Fruit fly (Drosophila melanogaster) whole organism, embryonic: ENCODE measurements around the gene Swip-1.

Experiments
- Abd-B ChIP-seq: fragments of 200-800 bp; sonication (Bioruptor generic); optimal IDR thresholded peaks from 2 replicates; lab custom pipeline; 2018; ENCODE audit warnings: missing biosample characterization, mild to moderate bottlenecking, missing genetic modification characterization, moderate library complexity
- B-H2 ChIP-seq: fragments of 200-800 bp; sonication (Bioruptor generic); optimal IDR thresholded peaks from 2 replicates; lab custom pipeline; 2018; ENCODE audit warnings: missing biosample characterization, mild to moderate bottlenecking, missing genetic modification characterization
- Bdp1 ChIP-seq: fragments of 200-800 bp; sonication (Bioruptor generic); optimal IDR thresholded peaks from 3 replicates; lab custom pipeline; 2016; ENCODE audit warnings: missing biosample characterization, missing genetic modification characterization
- CG11696 ChIP-seq: fragments of 200-800 bp; sonication (Bioruptor generic); IDR thresholded peaks from 2 replicates; pipeline ENCODE4 v1.3.6; 2022; ENCODE audit warnings: missing biosample characterization, missing genetic modification characterization
- CG11723 ChIP-seq: fragments of 200-800 bp; sonication (Bioruptor generic); optimal IDR thresholded peaks from 2 replicates; lab custom pipeline; 2017; ENCODE audit warnings: missing biosample characterization, mild to moderate bottlenecking, missing genetic modification characterization
- CG15514 ChIP-seq: fragments of 200-800 bp; sonication (Bioruptor generic); optimal IDR thresholded peaks from 3 replicates; lab custom pipeline; 2017; ENCODE audit warnings: missing biosample characterization, missing genetic modification characterization, mild to moderate bottlenecking, moderate library complexity, missing genetic modification reagents
- CG17361 ChIP-seq: fragments of 200-800 bp; sonication (Bioruptor generic); IDR thresholded peaks from 3 replicates; pipeline ENCODE4 v1.3.6; 2022; ENCODE audit warnings: missing biosample characterization, missing genetic modification characterization
- CG17829 ChIP-seq: fragments of 200-800 bp; optimal IDR thresholded peaks from 2 replicates; lab custom pipeline; 2019; ENCODE audit warnings: missing biosample characterization, mild to moderate bottlenecking, missing genetic modification characterization, moderate library complexity
- CG18262 ChIP-seq: fragments of 200-800 bp; optimal IDR thresholded peaks from 3 replicates; lab custom pipeline; 2019; ENCODE audit warnings: missing biosample characterization, mild to moderate bottlenecking, missing genetic modification characterization, moderate library complexity
- CG2120 ChIP-seq: fragments of 200-800 bp; sonication (Bioruptor generic); optimal IDR thresholded peaks from 3 replicates; lab custom pipeline; 2016; ENCODE audit warnings: missing biosample characterization, missing genetic modification characterization
- CG2889 ChIP-seq: fragments of 200-800 bp; sonication (Bioruptor generic); IDR thresholded peaks from 3 replicates; pipeline ENCODE4 v1.3.6; 2022; ENCODE audit warnings: missing biosample characterization, missing genetic modification characterization
- CG32772 ChIP-seq: fragments of 200-800 bp; sonication (Bioruptor generic); IDR thresholded peaks from 2 replicates; pipeline ENCODE4 v1.3.6; 2022; ENCODE audit warnings: missing biosample characterization, missing genetic modification characterization
- CG42726 ChIP-seq: fragments of 200-800 bp; sonication (Bioruptor generic); IDR thresholded peaks from 2 replicates; pipeline ENCODE4 v1.3.6; 2022; ENCODE audit warnings: missing biosample characterization, missing genetic modification characterization; ENCODE audit not compliant: partially characterized antibody
- CG43689 ChIP-seq: fragments of 200-800 bp; sonication (Bioruptor generic); IDR thresholded peaks from 2 replicates; pipeline ENCODE4 v1.3.6; 2022; ENCODE audit warnings: missing biosample characterization, missing genetic modification characterization
- CG8478 ChIP-seq: fragments of >200 bp; optimal IDR thresholded peaks from 2 replicates; lab custom pipeline; 2018
- CG8924 ChIP-seq: fragments of 200-800 bp; optimal IDR thresholded peaks from 3 replicates; lab custom pipeline; 2019; ENCODE audit warnings: missing biosample characterization, mild to moderate bottlenecking, missing genetic modification characterization, moderate library complexity
- CG9797 ChIP-seq: fragments of 200-800 bp; sonication (Bioruptor generic); optimal IDR thresholded peaks from 3 replicates; lab custom pipeline; 2018; ENCODE audit warnings: missing biosample characterization, mild to moderate bottlenecking, missing genetic modification characterization
- CG9876 ChIP-seq: fragments of 200-800 bp; sonication (Bioruptor generic); optimal IDR thresholded peaks from 2 replicates; lab custom pipeline; 2016; ENCODE audit warnings: missing biosample characterization, missing genetic modification characterization
- D19A ChIP-seq: fragments of 200-800 bp; optimal IDR thresholded peaks from 3 replicates; lab custom pipeline; 2019; ENCODE audit warnings: missing biosample characterization, mild to moderate bottlenecking, missing genetic modification characterization, moderate library complexity
- Deaf1 ChIP-seq: fragments of 200-800 bp; optimal IDR thresholded peaks from 3 replicates; lab custom pipeline; 2019; ENCODE audit warnings: missing biosample characterization, mild to moderate bottlenecking, missing genetic modification characterization, moderate library complexity
- Fer3 ChIP-seq: fragments of 200-800 bp; sonication (Bioruptor generic); optimal IDR thresholded peaks from 2 replicates; lab custom pipeline; 2018; ENCODE audit warnings: missing biosample characterization, mild to moderate bottlenecking, missing genetic modification characterization, moderate library complexity
- GATAe ChIP-seq: fragments of 200-800 bp; sonication (Bioruptor generic); conservative IDR thresholded peaks from 2 replicates; pipeline ENCODE4 v1.3.6; 2022; ENCODE audit warnings: missing biosample characterization, missing genetic modification characterization
- Gug ChIP-seq: fragments of 200-800 bp; sonication (Bioruptor generic); IDR thresholded peaks from 4 replicates; pipeline ENCODE4 v1.3.6; 2022; ENCODE audit warnings: missing biosample characterization, missing genetic modification characterization
- HmgZ ChIP-seq: fragments of 200-800 bp; sonication (Bioruptor generic); optimal IDR thresholded peaks from 2 replicates; lab custom pipeline; 2018; ENCODE audit warnings: missing biosample characterization, mild to moderate bottlenecking, missing genetic modification characterization
- Hmr ChIP-seq: fragments of 200-800 bp; sonication (Bioruptor generic); optimal IDR thresholded peaks from 3 replicates; lab custom pipeline; 2017; ENCODE audit warnings: mild to moderate bottlenecking, missing biosample characterization, missing genetic modification reagents, missing genetic modification characterization
- Myb ChIP-seq: fragments of 200-800 bp; sonication (Bioruptor generic); optimal IDR thresholded peaks from 2 replicates; lab custom pipeline; 2016; ENCODE audit warnings: missing biosample characterization, missing genetic modification characterization
- NFAT ChIP-seq: fragments of 200-800 bp; sonication (Bioruptor generic); IDR thresholded peaks from 2 replicates; pipeline ENCODE4 v1.3.6; 2022; ENCODE audit warnings: missing biosample characterization, missing genetic modification characterization
- Neu2 ChIP-seq: fragments of 200-800 bp; sonication (Bioruptor generic); optimal IDR thresholded peaks from 3 replicates; lab custom pipeline; 2016; ENCODE audit warnings: missing biosample characterization, missing genetic modification characterization, borderline replicate concordance
- Optix ChIP-seq: fragments of 200-800 bp; sonication (Bioruptor generic); IDR thresholded peaks from 3 replicates; pipeline ENCODE4 v1.3.6; 2022; ENCODE audit warnings: missing biosample characterization, missing genetic modification characterization
- Pdp1 ChIP-seq, 2 experiments: fragments of 200-800 bp; sonication (Bioruptor generic); optimal IDR thresholded peaks; 3 replicates each; lab custom pipeline; 2016; ENCODE audit warnings: missing biosample characterization in 2 of 2, missing genetic modification characterization in 2 of 2, mild to moderate bottlenecking in 1 of 2, moderate library complexity in 1 of 2
- Rfx ChIP-seq: fragments of 200-800 bp; sonication (Bioruptor generic); IDR thresholded peaks from 2 replicates; pipeline ENCODE4 v1.3.6; 2022; ENCODE audit warnings: missing biosample characterization, missing genetic modification characterization
- Ssrp ChIP-seq: fragments of 200-800 bp; sonication (Bioruptor generic); optimal IDR thresholded peaks from 2 replicates; lab custom pipeline; 2018; ENCODE audit warnings: missing biosample characterization, mild to moderate bottlenecking, missing genetic modification characterization, moderate library complexity
- Stat92E ChIP-seq, 3 experiments: fragments of >200 bp in 2 of 3; fragments of 200-800 bp in 1 of 3; sonication (Bioruptor generic) in 1 of 3; optimal IDR thresholded peaks; 2 replicates each; lab custom pipeline; 2017 to 2019; ENCODE audit warnings: missing biosample characterization in 3 of 3, missing genetic modification characterization in 3 of 3, mild to moderate bottlenecking in 1 of 3, moderate library complexity in 1 of 3
- bbx ChIP-seq: fragments of 200-800 bp; sonication (Bioruptor generic); IDR thresholded peaks from 2 replicates; pipeline ENCODE4 v1.3.6; 2022; ENCODE audit warnings: missing biosample characterization, missing genetic modification characterization; ENCODE audit not compliant: partially characterized antibody
- bsh ChIP-seq, 2 experiments: fragments of 200-800 bp; sonication (Bioruptor generic); optimal IDR thresholded peaks; 2 replicates each; lab custom pipeline; 2017 to 2018; ENCODE audit warnings: mild to moderate bottlenecking in 2 of 2, missing biosample characterization in 2 of 2, missing genetic modification characterization in 2 of 2, moderate library complexity in 1 of 2
- btn ChIP-seq: fragments of 200-800 bp; sonication (Bioruptor generic); optimal IDR thresholded peaks from 2 replicates; lab custom pipeline; 2016; ENCODE audit warnings: missing biosample characterization, missing genetic modification characterization
- caup ChIP-seq: fragments of 200-800 bp; sonication (Bioruptor generic); optimal IDR thresholded peaks from 3 replicates; lab custom pipeline; 2017; ENCODE audit warnings: missing biosample characterization, mild to moderate bottlenecking, missing genetic modification characterization, moderate library complexity; ENCODE audit not compliant: severe bottlenecking
- cg ChIP-seq: fragments of 200-800 bp; sonication (Bioruptor generic); optimal IDR thresholded peaks from 3 replicates; lab custom pipeline; 2019; ENCODE audit warnings: missing biosample characterization, mild to moderate bottlenecking, missing genetic modification characterization, moderate library complexity
- chinmo ChIP-seq: fragments of 200-800 bp; sonication (Bioruptor generic); IDR thresholded peaks from 4 replicates; pipeline ENCODE4 v1.3.6; 2022; ENCODE audit warnings: missing biosample characterization, missing genetic modification characterization; ENCODE audit not compliant: partially characterized antibody
- dpn ChIP-seq, 2 experiments: fragments of 200-800 bp; sonication (Bioruptor generic); optimal IDR thresholded peaks; 3 replicates each; lab custom pipeline; 2016; ENCODE audit warnings: missing biosample characterization in 2 of 2, missing genetic modification characterization in 2 of 2
- eyg ChIP-seq: fragments of 200-800 bp; sonication (Bioruptor generic); optimal IDR thresholded peaks from 3 replicates; lab custom pipeline; 2016; ENCODE audit warnings: missing biosample characterization, missing genetic modification characterization
- gro ChIP-seq: fragments of 200-800 bp; sonication (Bioruptor generic); optimal IDR thresholded peaks from 2 replicates; lab custom pipeline; 2016; ENCODE audit warnings: missing biosample characterization, missing genetic modification characterization
- hbn ChIP-seq: fragments of 200-800 bp; sonication (Bioruptor generic); IDR thresholded peaks from 2 replicates; pipeline ENCODE4 v1.3.6; 2022; ENCODE audit warnings: missing biosample characterization, missing genetic modification characterization; ENCODE audit not compliant: partially characterized antibody
- jumu ChIP-seq: fragments of 200-800 bp; sonication (Bioruptor generic); optimal IDR thresholded peaks from 3 replicates; lab custom pipeline; 2016; ENCODE audit warnings: missing biosample characterization, missing genetic modification characterization
- klu ChIP-seq: fragments of 200-800 bp; sonication (Bioruptor generic); IDR thresholded peaks from 2 replicates; pipeline ENCODE4 v1.3.6; 2022; ENCODE audit warnings: missing biosample characterization, missing genetic modification characterization
- maf-S ChIP-seq: fragments of 200-800 bp; sonication (Bioruptor generic); optimal IDR thresholded peaks from 2 replicates; lab custom pipeline; 2016; ENCODE audit warnings: missing biosample characterization, missing genetic modification characterization
- ranshi ChIP-seq: fragments of 200-800 bp; sonication (Bioruptor generic); IDR thresholded peaks from 2 replicates; pipeline ENCODE4 v1.3.6; 2022; ENCODE audit warnings: missing biosample characterization, missing genetic modification characterization
- sna ChIP-seq: fragments of 200-800 bp; sonication (Bioruptor generic); IDR thresholded peaks from 2 replicates; pipeline ENCODE4 v1.3.6; 2022; ENCODE audit warnings: missing biosample characterization, missing genetic modification characterization; ENCODE audit not compliant: partially characterized antibody
- ttk ChIP-seq: fragments of 200-800 bp; sonication (Bioruptor generic); IDR thresholded peaks from 2 replicates; pipeline ENCODE4 v2.1.2; 2022; ENCODE audit warnings: missing biosample characterization, missing genetic modification characterization

The Swip-1 gene

DNA sequence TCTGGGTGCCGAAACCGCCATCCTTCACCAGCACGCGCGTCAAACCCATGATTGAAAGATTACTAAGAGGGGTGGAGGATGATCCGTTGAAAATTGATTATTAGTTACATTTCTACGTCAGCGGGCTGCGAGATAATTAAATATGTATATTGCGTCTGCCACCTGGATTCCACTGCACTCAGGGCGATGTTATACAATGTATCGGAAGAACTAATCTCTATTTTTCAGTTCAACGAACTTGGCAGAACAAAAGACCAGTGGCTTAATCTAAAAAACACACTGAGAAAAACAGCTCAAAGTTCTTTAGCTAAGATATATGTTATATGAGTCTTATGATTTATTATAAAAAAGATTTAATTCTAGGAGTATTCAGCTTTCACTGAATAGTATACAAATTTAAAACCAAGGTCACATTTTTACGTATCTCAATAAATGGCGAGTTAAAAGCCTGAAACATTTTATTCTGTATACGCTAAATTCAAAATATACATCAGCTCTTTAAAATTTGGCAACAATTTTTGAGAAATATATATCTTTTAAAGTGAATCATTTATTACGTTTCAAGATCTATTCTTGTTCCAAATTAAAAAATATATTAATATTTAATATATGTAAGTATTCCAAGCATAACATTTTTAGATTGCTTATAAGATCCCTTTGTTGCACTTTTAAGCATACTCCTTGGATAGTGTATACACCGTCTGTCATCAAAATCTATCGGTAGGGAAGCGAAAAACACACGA is 33.4 kb downstream of the Swip-1 start (continued):
- TF ChIP-seq D19A (tag; lab: Kevin White, UChicago) = peak; percentile 94
- TF ChIP-seq Myb (GFP tag; lab: Kevin White, UChicago) = no peak
- TF ChIP-seq jumu (GFP tag; lab: Kevin White, UChicago) = no peak
- no peak for TF ChIP-seq Stat92E (GFP tag; optimal IDR thresholded peaks at IDR 0.05; lab: Kevin White, UChicago)
- no peak for TF ChIP-seq CG11723
- TF ChIP-seq Rfx (GFP tag; lab: Robert Waterston, UW) = peak; percentile 61; the same call in 1 of the 2 replicates
- TF ChIP-seq Optix (GFP tag; lab: Robert Waterston, UW) = no peak
- no peak for TF ChIP-seq CG2889
- TF ChIP-seq sna (GFP tag; lab: Robert Waterston, UW) = no peak
- peak in 1 of 2 experiments; percentile 6 for TF ChIP-seq bsh (GFP tag; optimal IDR thresholded peaks at IDR 0.05; lab: Kevin White, UChicago)
- TF ChIP-seq Ssrp (tag; lab: Kevin White, UChicago) = peak; percentile 8
- TF ChIP-seq ttk = no peak
- TF ChIP-seq gro (GFP tag; lab: Kevin White, UChicago) = no peak
- TF ChIP-seq CG8478 (lab: Kevin White, UChicago) = no peak
- TF ChIP-seq NFAT = no peak
- peak; percentile 25 for TF ChIP-seq Deaf1 (tag; lab: Kevin White, UChicago)
- TF ChIP-seq CG2120 (GFP tag; lab: Kevin White, UChicago) = peak; percentile 11
- no peak for TF ChIP-seq CG32772
- TF ChIP-seq caup (GFP tag; lab: Kevin White, UChicago) = no peak
- TF ChIP-seq CG17829 = peak; percentile 29
- TF ChIP-seq Gug (GFP tag; lab: Robert Waterston, UW) = no peak
- TF ChIP-seq CG9876 = no peak
- TF ChIP-seq cg = no peak
- peak; percentile 55 for TF ChIP-seq Hmr (GFP tag; lab: Kevin White, UChicago)
- TF ChIP-seq maf-S (GFP tag; lab: Kevin White, UChicago) = no peak
- no peak for TF ChIP-seq hbn (GFP tag; lab: Robert Waterston, UW)
- peak; percentile 54 for TF ChIP-seq CG18262
- no peak for TF ChIP-seq B-H2 (GFP tag; lab: Kevin White, UChicago)
- TF ChIP-seq Neu2 (GFP tag; lab: Kevin White, UChicago) = no peak
- no peak for TF ChIP-seq Bdp1 (GFP tag; lab: Kevin White, UChicago)
- TF ChIP-seq CG9797 (GFP tag; lab: Kevin White, UChicago) = no peak
- TF ChIP-seq HmgZ (tag; lab: Kevin White, UChicago) = peak; percentile 10
- no peak for TF ChIP-seq klu (GFP tag; lab: Robert Waterston, UW)
- TF ChIP-seq dpn (GFP tag; optimal IDR thresholded peaks at IDR 0.05; lab: Kevin White, UChicago) = peak in 1 of 2 experiments; percentile 10
- peak; percentile 60 for TF ChIP-seq CG8924 (tag; lab: Kevin White, UChicago)
- TF ChIP-seq bbx = no peak
- TF ChIP-seq ranshi (GFP tag; lab: Robert Waterston, UW) = 0 out of 2 replicates have a peak, but pooled peaks have one; percentile 25
- 0 out of 2 replicates have a peak, but pooled peaks have one; percentile 8 for TF ChIP-seq CG11696
- no peak for TF ChIP-seq CG15514 (GFP tag; lab: Kevin White, UChicago)
- TF ChIP-seq CG42726 (GFP tag; lab: Robert Waterston, UW) = no peak
- TF ChIP-seq Fer3 (tag; lab: Kevin White, UChicago) = peak; percentile 42
- no peak for TF ChIP-seq GATAe
- TF ChIP-seq Pdp1 (GFP tag; optimal IDR thresholded peaks at IDR 0.05; lab: Kevin White, UChicago) = peak in 1 of 2 experiments; percentile 89
- TF ChIP-seq chinmo (GFP tag; lab: Robert Waterston, UW) = no peak
- TF ChIP-seq Abd-B (GFP tag; lab: Kevin White, UChicago) = no peak
- peak; percentile 72; the same call in 2 of the 3 replicates for TF ChIP-seq CG17361 (GFP tag; lab: Robert Waterston, UW)
- TF ChIP-seq btn (GFP tag; lab: Kevin White, UChicago) = no peak
- no peak for TF ChIP-seq CG43689 (GFP tag; lab: Robert Waterston, UW)
- TF ChIP-seq eyg (GFP tag; lab: Kevin White, UChicago) = no peak
